Worm (Caenorhabditis elegans): ENCODE results near the gene fbxa-141.

fbxa-141 gene

ce11 chrX:14560297-14560680 lies 47.6 kb upstream of the fbxa-141 start (continued):
- TF ChIP-seq mdl-1 (tag; optimal IDR thresholded peaks at IDR 0.05) (peak; percentile 89), elt-3 (tag; optimal IDR thresholded peaks at IDR 0.05) (peak in 2 of 3 experiments; percentile 6 to 53), ztf-11 (tag; optimal IDR thresholded peaks at IDR 0.05) (no peak), ztf-4 (tag; optimal IDR thresholded peaks at IDR 0.05) (no peak), nhr-77 (tag; optimal IDR thresholded peaks at IDR 0.05) (peak; percentile 87), unc-62 (GFP tag; optimal IDR thresholded peaks at IDR 0.05) (peak; percentile 97), nhr-23 (tag; optimal IDR thresholded peaks at IDR 0.05) (peak; percentile 94), skn-1 (tag; optimal IDR thresholded peaks at IDR 0.05) (peak; percentile 74), sea-2 (GFP tag; optimal IDR thresholded peaks at IDR 0.05) (peak; percentile 12), egl-5 (tag; optimal IDR thresholded peaks at IDR 0.05) (peak; percentile 70), nhr-237 (tag; optimal IDR thresholded peaks at IDR 0.05) (no peak), hmg-11 (tag; optimal IDR thresholded peaks at IDR 0.05) (peak; percentile 35), daf-12 (tag; optimal IDR thresholded peaks at IDR 0.05) (no peak), nhr-28 (tag; optimal IDR thresholded peaks at IDR 0.05) (no peak), nhr-25 (tag; optimal IDR thresholded peaks at IDR 0.05) (peak; percentile 89), mml-1 (tag; optimal IDR thresholded peaks at IDR 0.05) (no peak)

ce11 chrX:14559519-14560296 lies 47.0 kb upstream of the fbxa-141 start:
- TF ChIP-seq ama-1 (optimal IDR thresholded peaks at IDR 0.05) = no peak
- no peak for TF ChIP-seq ztf-4 (tag; optimal IDR thresholded peaks at IDR 0.05)
- no peak for TF ChIP-seq hmg-11 (tag; optimal IDR thresholded peaks at IDR 0.05)
- TF ChIP-seq lin-39 (tag; optimal IDR thresholded peaks at IDR 0.05) = peak; percentile 27
- TF ChIP-seq tbx-2 (tag; optimal IDR thresholded peaks at IDR 0.05) = no peak
- TF ChIP-seq nhr-67 (tag; optimal IDR thresholded peaks at IDR 0.05) = no peak
- peak; percentile 84 for TF ChIP-seq pha-4 (tag; optimal IDR thresholded peaks at IDR 0.05)

- TF ChIP-seq fkh-10 (GFP tag; optimal IDR thresholded peaks at IDR 0.05) = no peak
- no peak for TF ChIP-seq mml-1 (tag; optimal IDR thresholded peaks at IDR 0.05)
- TF ChIP-seq tbx-2 (tag; optimal IDR thresholded peaks at IDR 0.05) = no peak
- no peak for TF ChIP-seq unc-62 (GFP tag; optimal IDR thresholded peaks at IDR 0.05)
- no peak for TF ChIP-seq daf-12 (tag; optimal IDR thresholded peaks at IDR 0.05)
- TF ChIP-seq pha-4 (tag; optimal IDR thresholded peaks at IDR 0.05) = no peak
- TF ChIP-seq aly-2 (tag; optimal IDR thresholded peaks at IDR 0.05) = no peak
- TF ChIP-seq ama-1 (optimal IDR thresholded peaks at IDR 0.05) = no peak
- TF ChIP-seq ceh-16 (tag; optimal IDR thresholded peaks at IDR 0.05) = no peak
- no peak for TF ChIP-seq nhr-43 (tag; optimal IDR thresholded peaks at IDR 0.05; ENCODE audit: poor library complexity, severe bottlenecking)
- TF ChIP-seq elt-3 (tag; optimal IDR thresholded peaks at IDR 0.05) = no peak
These were observed 46.4 kb upstream of the fbxa-141 start for ce11 chrX:14559084-14559483.

ce11 chrX:14557936-14558554 lies 45.3 kb upstream of the fbxa-141 start, which contains the start of gene nhr-3:
nhr-3 (plus strand) TSS chrX:14558504.
- TF ChIP-seq nhr-11 (tag; optimal IDR thresholded peaks at IDR 0.05) (no peak), ceh-28 (tag; optimal IDR thresholded peaks at IDR 0.05) (peak; percentile 51), pqm-1 (tag; optimal IDR thresholded peaks at IDR 0.05) (peak; percentile 79), elt-1 (tag; optimal IDR thresholded peaks at IDR 0.05) (no peak), nhr-237 (tag; optimal IDR thresholded peaks at IDR 0.05) (no peak), unc-62 (GFP tag; optimal IDR thresholded peaks at IDR 0.05) (peak; percentile 39), elt-2 (tag; optimal IDR thresholded peaks at IDR 0.05) (peak; percentile 79), nhr-23 (tag; optimal IDR thresholded peaks at IDR 0.05) (peak; percentile 48), nhr-12 (tag; optimal IDR thresholded peaks at IDR 0.05) (no peak), nhr-25 (tag; optimal IDR thresholded peaks at IDR 0.05) (peak; percentile 58), elt-3 (tag; optimal IDR thresholded peaks at IDR 0.05) (peak in 2 of 3 experiments; percentile 27 to 53), mdl-1 (tag; optimal IDR thresholded peaks at IDR 0.05) (peak; percentile 18)

ce11 chrX:14557352-14557935 lies 44.7 kb upstream of the fbxa-141 start:
- TF ChIP-seq nhr-67 (tag; optimal IDR thresholded peaks at IDR 0.05) (no peak), zag-1 (tag; optimal IDR thresholded peaks at IDR 0.05) (peak; percentile 5), fkh-10 (GFP tag; optimal IDR thresholded peaks at IDR 0.05) (peak; percentile 20), sea-2 (GFP tag; optimal IDR thresholded peaks at IDR 0.05) (peak; percentile 48), nfya-1 (tag; optimal IDR thresholded peaks at IDR 0.05; ENCODE audit: insufficient read depth) (peak; percentile 75), hmg-11 (tag; optimal IDR thresholded peaks at IDR 0.05) (peak; percentile 12), daf-12 (tag; optimal IDR thresholded peaks at IDR 0.05) (no peak), nhr-23 (tag; optimal IDR thresholded peaks at IDR 0.05) (peak; percentile 10), fos-1 (tag; optimal IDR thresholded peaks at IDR 0.05) (no peak), ceh-28 (tag; optimal IDR thresholded peaks at IDR 0.05) (peak; percentile 8), pha-4 (tag; optimal IDR thresholded peaks at IDR 0.05) (peak; percentile 60), lin-39 (tag; optimal IDR thresholded peaks at IDR 0.05) (peak; percentile 80), mdl-1 (tag; optimal IDR thresholded peaks at IDR 0.05) (peak; percentile 10), fkh-2 (tag; optimal IDR thresholded peaks at IDR 0.05) (peak; percentile 65), tbx-2 (tag; optimal IDR thresholded peaks at IDR 0.05) (peak; percentile 47), nhr-43 (tag; optimal IDR thresholded peaks at IDR 0.05; ENCODE audit: poor library complexity, severe bottlenecking) (peak; percentile 38), lsy-12 (tag; optimal IDR thresholded peaks at IDR 0.05) (peak; percentile 13), ztf-11 (tag; optimal IDR thresholded peaks at IDR 0.05) (no peak)
